Worm (Caenorhabditis elegans) whole organism, L3 larva: Measurements from ENCODE around the gene R10D12.8.

Source experiments
- R02D3.7 ChIP-seq: fragments of 150-350 bp; optimal IDR thresholded peaks from 2 replicates; lab custom pipeline; 2014; ENCODE audit warnings: missing biosample characterization, missing genetic modification characterization
- aly-2 ChIP-seq: fragments of 150-350 bp; optimal IDR thresholded peaks from 2 replicates; lab custom pipeline; 2014; ENCODE audit warnings: missing biosample characterization, missing genetic modification characterization
- ceh-28 ChIP-seq: fragments of 150-350 bp; optimal IDR thresholded peaks from 2 replicates; lab custom pipeline; 2014; ENCODE audit warnings: missing biosample characterization, missing genetic modification reagents, missing genetic modification characterization
- daf-12 ChIP-seq: fragments of 150-350 bp; optimal IDR thresholded peaks from 2 replicates; lab custom pipeline; 2014; ENCODE audit warnings: missing biosample characterization, missing genetic modification reagents, missing genetic modification characterization
- egl-27 ChIP-seq: sonication (generic microtip); optimal IDR thresholded peaks from 4 replicates; lab custom pipeline; 2017; ENCODE audit warnings: missing biosample characterization, missing genetic modification reagents, missing genetic modification characterization
- egl-5 ChIP-seq: fragments of 150-350 bp; optimal IDR thresholded peaks from 2 replicates; lab custom pipeline; 2017; ENCODE audit warnings: missing biosample characterization, missing genetic modification reagents, missing genetic modification characterization, inconsistent platforms
- elt-2 ChIP-seq: sonication (generic microtip); optimal IDR thresholded peaks from 2 replicates; lab custom pipeline; 2016; ENCODE audit warnings: missing genetic modification reagents, mild to moderate bottlenecking, missing genetic modification characterization, missing compliant biosample characterization
- eor-1 ChIP-seq, 2 experiments: fragments of 150-350 bp; optimal IDR thresholded peaks; 2 replicates each; lab custom pipeline; 2014 to 2018; ENCODE audit warnings: missing biosample characterization in 2 of 2, missing genetic modification characterization in 2 of 2
- fkh-10 ChIP-seq: sonication (generic microtip); optimal IDR thresholded peaks from 2 replicates; lab custom pipeline; 2017; ENCODE audit warnings: missing biosample characterization, missing genetic modification reagents, missing genetic modification characterization
- hmg-11 ChIP-seq: sonication (generic microtip); optimal IDR thresholded peaks from 2 replicates; lab custom pipeline; 2016; ENCODE audit warnings: missing genetic modification characterization, missing compliant biosample characterization
- nfya-1 ChIP-seq: sonication (generic microtip); optimal IDR thresholded peaks from 2 replicates; lab custom pipeline; 2017; ENCODE audit warnings: missing genetic modification characterization, mild to moderate bottlenecking, missing compliant biosample characterization, antibody characterized with exemption, moderate library complexity; ENCODE audit not compliant: insufficient read depth
- nhr-67 ChIP-seq: fragments of 150-350 bp; optimal IDR thresholded peaks from 2 replicates; lab custom pipeline; 2014; ENCODE audit warnings: missing biosample characterization, missing genetic modification characterization
- nhr-76 ChIP-seq: fragments of 150-350 bp; sonication (generic microtip); optimal IDR thresholded peaks from 5 replicates; lab custom pipeline; 2014; ENCODE audit warnings: missing biosample characterization, missing genetic modification characterization
- nhr-77 ChIP-seq: fragments of 150-350 bp; optimal IDR thresholded peaks from 2 replicates; lab custom pipeline; 2014; ENCODE audit warnings: missing biosample characterization, missing genetic modification characterization
- pha-4 ChIP-seq: fragments of 150-350 bp; optimal IDR thresholded peaks from 2 replicates; lab custom pipeline; 2014; ENCODE audit warnings: missing biosample characterization, missing genetic modification reagents, missing genetic modification characterization
- skn-1 ChIP-seq: fragments of 150-350 bp; optimal IDR thresholded peaks from 2 replicates; lab custom pipeline; 2014; ENCODE audit warnings: missing biosample characterization, missing genetic modification characterization
- ztf-11 ChIP-seq: fragments of 150-350 bp; optimal IDR thresholded peaks from 2 replicates; lab custom pipeline; 2014; ENCODE audit warnings: missing biosample characterization, missing genetic modification characterization

R10D12.8 gene

DNA sequence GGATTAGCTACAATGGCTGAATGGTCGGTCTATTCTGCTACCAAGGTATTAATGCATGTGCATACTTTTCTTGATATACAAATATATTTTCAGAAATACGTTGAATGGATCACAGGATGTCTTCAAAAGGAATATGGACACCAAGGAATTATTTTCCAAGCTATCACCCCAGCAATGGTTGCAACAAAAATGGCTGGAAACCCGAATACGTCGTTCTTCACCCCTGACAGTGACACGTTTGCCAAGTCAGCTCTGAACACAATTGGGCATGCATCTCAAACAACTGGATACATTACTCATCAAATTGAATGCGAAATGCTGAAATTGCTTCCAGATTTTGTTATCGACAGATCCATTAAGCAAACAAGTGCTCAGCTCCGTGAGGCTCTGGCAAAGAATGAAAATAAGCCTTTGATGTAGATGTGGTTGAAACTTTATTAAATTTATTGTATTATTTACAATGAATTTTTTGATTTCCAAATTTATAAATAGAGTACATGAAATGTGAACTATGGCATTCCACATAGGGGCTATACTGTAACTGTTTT, 45.5 kb downstream of the R10D12.8 start (continued):
- no peak for TF ChIP-seq daf-12 (tag; lab: Kevin White, UChicago)
- no peak for TF ChIP-seq nhr-77 (tag; lab: Kevin White, UChicago)
- TF ChIP-seq nhr-76 (tag; lab: Kevin White, UChicago): no peak
- TF ChIP-seq hmg-11 (tag; lab: Kevin White, UChicago): no peak

ce11 chrV:13906166-13906565, 46.9 kb downstream of the R10D12.8 start, which contains the start of gene stdh-1:
Gene stdh-1, plus strand, starts transcription at chrV:13906492.
- no peak for TF ChIP-seq ceh-28
- TF ChIP-seq pha-4 (tag; lab: Kevin White, UChicago): peak; percentile 22
- peak; percentile 48 for TF ChIP-seq elt-2 (tag; lab: Kevin White, UChicago)
- no peak for TF ChIP-seq R02D3.7 (tag; lab: Kevin White, UChicago)
- TF ChIP-seq hmg-11 (tag; lab: Kevin White, UChicago): peak; percentile 5
- peak; percentile 3 for TF ChIP-seq nfya-1 (tag; lab: Kevin White, UChicago)
- peak; percentile 50 for TF ChIP-seq egl-5 (tag; lab: Kevin White, UChicago)

DNA sequence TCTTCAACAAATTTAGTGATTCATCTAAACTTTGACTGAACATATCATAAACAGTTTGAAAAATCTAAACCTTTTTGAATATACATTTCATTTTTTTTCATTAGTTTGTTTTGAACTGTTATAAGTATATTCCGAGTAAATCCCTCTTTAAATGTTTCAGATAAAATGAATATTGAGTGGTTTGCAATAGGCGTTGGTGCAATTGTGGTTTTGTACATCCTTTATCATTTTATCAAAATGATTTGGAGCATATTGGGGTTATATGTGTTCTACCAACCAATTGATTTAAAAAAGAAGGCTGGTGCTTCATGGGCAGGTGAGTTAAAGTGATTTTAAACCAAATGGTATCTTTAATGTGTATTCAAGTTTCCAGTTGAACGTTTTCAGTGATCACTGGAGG, 48.6 kb downstream of the R10D12.8 start, which contains the start of gene stdh-3:
stdh-3 (plus strand) TSS at position 166 of the 400 bp plus-strand sequence.
- no peak for TF ChIP-seq nhr-76 (tag; lab: Kevin White, UChicago)
- no peak for TF ChIP-seq pha-4 (tag; lab: Kevin White, UChicago)

DNA sequence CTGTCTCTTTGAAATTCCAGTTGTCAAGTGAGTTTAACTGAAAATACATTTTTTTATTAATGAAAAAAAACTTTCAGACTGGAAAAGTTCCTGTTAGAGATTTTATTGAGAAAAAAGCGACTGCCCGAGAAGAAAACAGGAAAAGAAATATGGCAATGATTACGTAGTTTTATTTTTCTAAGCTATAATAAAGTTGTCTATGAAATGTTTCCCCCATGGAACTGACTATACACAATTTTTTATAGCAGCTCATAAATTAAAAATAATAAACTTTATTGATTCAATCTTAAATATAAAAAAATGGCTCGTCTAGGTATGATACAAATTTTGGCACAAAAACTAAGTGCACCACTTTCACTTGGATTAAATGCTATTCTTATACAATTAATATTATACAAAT, 50.6 kb downstream of the R10D12.8 start, which contains the start of gene C06B3.1:
C06B3.1 (plus strand) TSS at position 301 of the 400 bp plus-strand sequence.
- TF ChIP-seq fkh-10: no peak
- no peak for TF ChIP-seq nhr-67 (tag; lab: Kevin White, UChicago)
- no peak for TF ChIP-seq egl-27 (tag; lab: Kevin White, UChicago)
- no peak for TF ChIP-seq ztf-11 (tag; lab: Kevin White, UChicago)
- no peak for TF ChIP-seq eor-1 (tag; optimal IDR thresholded peaks at IDR 0.05; lab: Kevin White, UChicago)
- no peak for TF ChIP-seq aly-2 (tag; lab: Kevin White, UChicago)
- TF ChIP-seq skn-1: no peak
